Worm (Caenorhabditis elegans) whole organism, mixed stage, embryonic: ENCODE results near the gene cest-31.

ENCODE experiments used
- blmp-1 ChIP-seq: fragments of 150-350 bp; optimal IDR thresholded peaks from 2 replicates; lab custom pipeline; 2014; ENCODE audit warnings: missing biosample characterization, missing genetic modification characterization
- elt-1 ChIP-seq: sonication (generic microtip); optimal IDR thresholded peaks from 2 replicates; lab custom pipeline; 2017; ENCODE audit warnings: missing genetic modification characterization, mild to moderate bottlenecking, missing compliant biosample characterization, antibody characterized with exemption, moderate library complexity, borderline replicate concordance; ENCODE audit not compliant: insufficient read depth
- lin-13 ChIP-seq: fragments of 150-350 bp; optimal IDR thresholded peaks from 2 replicates; lab custom pipeline; 2014; ENCODE audit warnings: missing biosample characterization, missing genetic modification characterization
- pha-4 ChIP-seq: fragments of 150-350 bp; optimal IDR thresholded peaks from 2 replicates; lab custom pipeline; 2018; ENCODE audit warnings: missing biosample characterization, missing genetic modification reagents, missing genetic modification characterization
- unc-39 ChIP-seq: fragments of 150-350 bp; optimal IDR thresholded peaks from 2 replicates; lab custom pipeline; 2014; ENCODE audit warnings: missing biosample characterization, missing genetic modification characterization

DNA sequence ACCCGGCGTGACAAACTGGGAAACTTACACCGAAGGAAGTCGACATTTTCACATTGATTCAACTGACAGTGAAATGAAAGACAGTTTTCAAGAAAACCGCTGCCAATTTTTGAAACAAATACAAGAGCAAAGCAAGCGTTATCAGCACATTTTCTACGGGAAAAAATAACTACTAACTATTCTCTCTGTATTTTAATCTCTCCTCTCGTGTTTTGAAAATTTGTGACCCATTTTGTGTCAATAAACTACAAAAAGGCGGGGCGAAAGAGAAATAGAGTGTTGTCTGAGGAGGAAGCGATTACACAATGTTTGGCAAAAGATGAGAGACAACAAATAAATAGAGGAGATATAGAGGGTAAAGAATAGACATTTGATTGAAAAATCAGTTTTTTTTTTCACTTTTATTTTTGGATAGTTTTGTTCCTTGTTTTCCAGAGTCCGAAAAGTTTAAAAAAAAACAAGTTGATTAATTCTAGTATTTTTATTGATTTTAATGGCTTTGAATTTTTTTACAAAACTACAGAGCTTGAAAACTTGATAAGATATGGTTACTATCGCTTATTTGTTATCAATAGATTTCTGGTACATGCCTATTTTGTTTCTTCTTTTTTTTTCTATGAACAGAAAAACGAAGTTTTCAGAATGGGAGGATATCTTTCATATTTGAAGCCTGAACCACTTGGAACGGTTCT, 2.2 kb downstream of the cest-31 start, which contains the start of gene cest-34:
- TF ChIP-seq lin-13 (tag; lab: Kevin White, UChicago) (no peak), blmp-1 (tag; lab: Kevin White, UChicago) (no peak), pha-4 (tag; lab: Kevin White, UChicago) (no peak), unc-39 (tag; lab: Kevin White, UChicago) (no peak), elt-1 (no peak)
